Fruit fly (Drosophila melanogaster): ENCODE data around the gene Usf.

Gene Usf

dm6 chrX:4508072-4508644 is 40.4 kb downstream of the Usf start:
- TF ChIP-seq psq (optimal IDR thresholded peaks at IDR 0.05), result no peak

- TF ChIP-seq Sin3A (optimal IDR thresholded peaks at IDR 0.05) (no peak), Myc (optimal IDR thresholded peaks at IDR 0.05) (no peak)
These were observed 41.5 kb downstream of the Usf start for dm6 chrX:4507121-4507520.

- no peak for TF ChIP-seq h (optimal IDR thresholded peaks at IDR 0.05)
- TF ChIP-seq Myc (optimal IDR thresholded peaks at IDR 0.05), result no peak
- no peak for TF ChIP-seq insv (optimal IDR thresholded peaks at IDR 0.05)
- no peak for TF ChIP-seq ttk (optimal IDR thresholded peaks at IDR 0.05)
- no peak for TF ChIP-seq Sin3A (optimal IDR thresholded peaks at IDR 0.05)
- TF ChIP-seq psq (optimal IDR thresholded peaks at IDR 0.05), result no peak
These were observed 43.3 kb downstream of the Usf start for dm6 chrX:4505318-4505717.

- TF ChIP-seq Myc (optimal IDR thresholded peaks at IDR 0.05) (no peak), ttk (optimal IDR thresholded peaks at IDR 0.05) (no peak), psq (optimal IDR thresholded peaks at IDR 0.05) (no peak), Sin3A (optimal IDR thresholded peaks at IDR 0.05) (no peak), insv (optimal IDR thresholded peaks at IDR 0.05) (no peak), h (optimal IDR thresholded peaks at IDR 0.05) (no peak)
These were observed 45.1 kb downstream of the Usf start for dm6 chrX:4503542-4503941.

- no peak for TF ChIP-seq ttk (optimal IDR thresholded peaks at IDR 0.05)
- no peak for TF ChIP-seq Myc (optimal IDR thresholded peaks at IDR 0.05)
- no peak for TF ChIP-seq Sin3A (optimal IDR thresholded peaks at IDR 0.05)
- TF ChIP-seq psq (optimal IDR thresholded peaks at IDR 0.05), result no peak
- no peak for TF ChIP-seq insv (optimal IDR thresholded peaks at IDR 0.05)
- TF ChIP-seq h (optimal IDR thresholded peaks at IDR 0.05), result no peak
These were observed 50.4 kb downstream of the Usf start for dm6 chrX:4498234-4498633.
